Worm (Caenorhabditis elegans): ENCODE measurements around the gene T25B2.3.

Gene T25B2.3

ce11 chrX:6175829-6176228 lies at the start of gene T25B2.3:
Gene T25B2.3 (plus strand): TSS chrX:6176129.
- no peak for TF ChIP-seq ztf-7 (tag; optimal IDR thresholded peaks at IDR 0.05)
- no peak for TF ChIP-seq fkh-10 (GFP tag; optimal IDR thresholded peaks at IDR 0.05)
- peak; percentile 1 for TF ChIP-seq pqm-1 (tag; optimal IDR thresholded peaks at IDR 0.05)
- TF ChIP-seq unc-130 (GFP tag; optimal IDR thresholded peaks at IDR 0.05) = no peak
- no peak for TF ChIP-seq cey-2 (tag; optimal IDR thresholded peaks at IDR 0.05; ENCODE audit: borderline replicate concordance, insufficient read depth)
- no peak for TF ChIP-seq tag-97 (GFP tag; IDR thresholded peaks at IDR 0.05)
- TF ChIP-seq mdt-29 (GFP tag; IDR thresholded peaks at IDR 0.05) = no peak

ce11 chrX:6128225-6128686 lies 47.7 kb upstream of the T25B2.3 start, which contains the start of gene C15H9.9:
Gene C15H9.9 (minus strand): TSS chrX:6128275.
- TF ChIP-seq jun-1 (tag; optimal IDR thresholded peaks at IDR 0.05) (no peak), ctbp-1 (GFP tag; IDR thresholded peaks at IDR 0.05) (peak; percentile 69), mes-2 (tag; optimal IDR thresholded peaks at IDR 0.05; ENCODE audit: poor library complexity, severe bottlenecking) (peak; percentile 33), nhr-28 (tag; optimal IDR thresholded peaks at IDR 0.05) (peak; percentile 38), dmd-6 (GFP tag; IDR thresholded peaks at IDR 0.05) (peak; percentile 44; the same call in 1 of the 2 replicates), php-3 (GFP tag; IDR thresholded peaks at IDR 0.05) (0 out of 2 replicates have a peak, but pooled peaks have one; percentile 17), aha-1 (tag) (peak; percentile 98), lsy-2 (tag; optimal IDR thresholded peaks at IDR 0.05) (peak in 1 of 2 experiments; percentile 35), egl-43 (GFP tag; IDR thresholded peaks at IDR 0.05) (0 out of 2 replicates have a peak, but pooled peaks have one; percentile 38), hlh-11 (tag; optimal IDR thresholded peaks at IDR 0.05) (peak; percentile 42), dpl-1 (GFP tag; optimal IDR thresholded peaks at IDR 0.05) (no peak), T26A8.4 (GFP tag; IDR thresholded peaks at IDR 0.05) (0 out of 2 replicates have a peak, but pooled peaks have one; percentile 9), spr-3 (GFP tag; optimal IDR thresholded peaks at IDR 0.05) (no peak), madf-9 (GFP tag; conservative IDR thresholded peaks at IDR 0.05) (0 out of 2 replicates have a peak, but pooled peaks have one; percentile 13), hlh-30 (tag; optimal IDR thresholded peaks at IDR 0.05; ENCODE audit: insufficient read depth) (peak; percentile 2), F37D6.2 (tag; optimal IDR thresholded peaks at IDR 0.05) (peak; percentile 21), rbr-2 (tag; optimal IDR thresholded peaks at IDR 0.05) (peak; percentile 2), ama-1 (optimal IDR thresholded peaks at IDR 0.05) (no peak), lin-13 (GFP tag; optimal IDR thresholded peaks at IDR 0.05) (peak; percentile 17), mdl-1 (tag; optimal IDR thresholded peaks at IDR 0.05) (peak in 1 of 2 experiments; percentile 9), unc-62 (GFP tag; optimal IDR thresholded peaks at IDR 0.05 in 1 of 2) (peak in 1 of 2 experiments; percentile 24), unc-62 (tag; optimal IDR thresholded peaks at IDR 0.05) (no peak), ceh-82 (tag; optimal IDR thresholded peaks at IDR 0.05) (no peak), hmg-1.1 (GFP tag; IDR thresholded peaks at IDR 0.05) (peak; percentile 52; the same call in 1 of the 2 replicates), mep-1 (tag; optimal IDR thresholded peaks at IDR 0.05) (peak; percentile 37)

DNA sequence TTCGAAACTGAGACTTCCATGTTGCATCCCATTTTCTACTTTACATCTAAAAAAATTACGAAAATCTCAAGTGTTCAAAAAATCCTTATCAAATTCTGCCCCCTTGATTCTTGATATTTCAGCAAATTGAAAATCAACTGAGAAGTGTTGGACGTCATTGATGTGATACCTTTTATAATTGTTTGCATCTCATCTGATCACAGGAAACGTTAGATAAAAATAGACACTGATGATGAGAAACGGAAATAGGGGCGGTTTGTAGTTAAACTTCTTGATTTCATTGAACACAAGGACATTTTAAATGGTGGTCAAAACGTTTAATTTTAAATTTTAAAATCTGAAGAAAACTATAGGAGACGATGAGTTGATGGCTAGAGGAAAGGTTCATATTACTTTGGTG lies 47.2 kb upstream of the T25B2.3 start:
- TF ChIP-seq ctbp-1 (GFP tag; IDR thresholded peaks at IDR 0.05) = no peak
- TF ChIP-seq unc-62 (GFP tag; optimal IDR thresholded peaks at IDR 0.05 in 1 of 2) = peak in 1 of 2 experiments; percentile 88
- no peak for TF ChIP-seq unc-62 (tag; optimal IDR thresholded peaks at IDR 0.05)

ce11 chrX:6129277-6129676 lies 46.7 kb upstream of the T25B2.3 start:
- TF ChIP-seq ceh-28 (tag; optimal IDR thresholded peaks at IDR 0.05) (no peak), ctbp-1 (GFP tag; IDR thresholded peaks at IDR 0.05) (no peak), mxl-3 (GFP tag; optimal IDR thresholded peaks at IDR 0.05) (no peak), dve-1 (tag; optimal IDR thresholded peaks at IDR 0.05; ENCODE audit: insufficient read depth) (peak; percentile 81), dpl-1 (GFP tag; optimal IDR thresholded peaks at IDR 0.05) (no peak), mes-2 (tag; optimal IDR thresholded peaks at IDR 0.05; ENCODE audit: poor library complexity, severe bottlenecking) (peak; percentile 32), zip-11 (GFP tag; IDR thresholded peaks at IDR 0.05) (no peak), nhr-6 (tag; optimal IDR thresholded peaks at IDR 0.05) (peak; percentile 5), attf-4 (tag; optimal IDR thresholded peaks at IDR 0.05) (no peak), mep-1 (tag; optimal IDR thresholded peaks at IDR 0.05) (peak; percentile 22), nhr-48 (tag; optimal IDR thresholded peaks at IDR 0.05) (peak; percentile 15), mdl-1 (tag; optimal IDR thresholded peaks at IDR 0.05) (peak in 1 of 2 experiments; percentile 26), hlh-11 (tag; optimal IDR thresholded peaks at IDR 0.05) (peak; percentile 77), fos-1 (tag; optimal IDR thresholded peaks at IDR 0.05) (no peak), ZK337.2 (GFP tag; IDR thresholded peaks at IDR 0.05) (no peak), lin-29 (GFP tag; IDR thresholded peaks at IDR 0.05) (no peak), nhr-41 (GFP tag; IDR thresholded peaks at IDR 0.05) (no peak), php-3 (GFP tag; IDR thresholded peaks at IDR 0.05) (peak; percentile 53; the same call in 1 of the 2 replicates), nhr-28 (tag; optimal IDR thresholded peaks at IDR 0.05) (peak; percentile 79), hif-1 (tag; optimal IDR thresholded peaks at IDR 0.05) (no peak)

Data from whole organism, L4 larva.